Fruit fly (Drosophila melanogaster) whole organism, pupa: Measurements from ENCODE around the gene ProRS-m.

Experiments
- CG10348 ChIP-seq: fragments of 200-800 bp; sonication (Bioruptor generic); IDR thresholded peaks from 2 replicates; pipeline ENCODE4 v1.3.6; 2022; ENCODE audit warnings: missing biosample characterization, missing genetic modification characterization
- CG12605 ChIP-seq: fragments of 200-800 bp; sonication (Bioruptor generic); IDR thresholded peaks from 2 replicates; pipeline ENCODE4 v1.3.6; 2022; ENCODE audit warnings: missing biosample characterization, missing genetic modification characterization
- CG13204 ChIP-seq: fragments of 200-800 bp; sonication (Bioruptor generic); optimal IDR thresholded peaks from 2 replicates; lab custom pipeline; 2018; ENCODE audit warnings: missing biosample characterization, mild to moderate bottlenecking, missing genetic modification characterization, moderate library complexity
- CG14655 ChIP-seq: fragments of 200-800 bp; sonication (Bioruptor generic); optimal IDR thresholded peaks from 3 replicates; lab custom pipeline; 2017; ENCODE audit warnings: mild to moderate bottlenecking, missing biosample characterization, missing genetic modification reagents, missing genetic modification characterization
- CG15710 ChIP-seq: fragments of 200-800 bp; sonication (Bioruptor generic); optimal IDR thresholded peaks from 2 replicates; lab custom pipeline; 2018; ENCODE audit warnings: missing biosample characterization, mild to moderate bottlenecking, missing genetic modification characterization, moderate library complexity
- CG17806 ChIP-seq: fragments of 200-800 bp; sonication (Bioruptor generic); optimal IDR thresholded peaks from 2 replicates; lab custom pipeline; 2018; ENCODE audit warnings: missing biosample characterization, mild to moderate bottlenecking, missing genetic modification characterization, moderate library complexity
- CG32121 ChIP-seq: fragments of 200-800 bp; sonication (Bioruptor generic); IDR thresholded peaks from 2 replicates; pipeline ENCODE4 v1.3.6; 2022; ENCODE audit warnings: missing biosample characterization, missing genetic modification characterization
- CG34367 ChIP-seq: fragments of 200-800 bp; sonication (Bioruptor generic); optimal IDR thresholded peaks from 2 replicates; lab custom pipeline; 2018; ENCODE audit warnings: missing biosample characterization, mild to moderate bottlenecking, missing genetic modification characterization
- CG4496 ChIP-seq: fragments of 200-800 bp; sonication (Bioruptor generic); IDR thresholded peaks from 3 replicates; pipeline ENCODE4 v1.3.6; 2022; ENCODE audit warnings: missing biosample characterization, missing genetic modification characterization
- CG8159 ChIP-seq: fragments of 200-800 bp; sonication (Bioruptor generic); optimal IDR thresholded peaks from 3 replicates; lab custom pipeline; 2018; ENCODE audit warnings: missing biosample characterization, mild to moderate bottlenecking, missing genetic modification characterization, moderate library complexity
- CG8301 ChIP-seq: fragments of 200-800 bp; sonication (Bioruptor generic); optimal IDR thresholded peaks from 2 replicates; lab custom pipeline; 2018; ENCODE audit warnings: missing biosample characterization, mild to moderate bottlenecking, missing genetic modification characterization
- CG9948 ChIP-seq: fragments of 200-800 bp; sonication (Bioruptor generic); optimal IDR thresholded peaks from 2 replicates; lab custom pipeline; 2018; ENCODE audit warnings: missing biosample characterization, mild to moderate bottlenecking, missing genetic modification characterization, moderate library complexity
- D1 ChIP-seq: fragments of 200-800 bp; sonication (Bioruptor generic); optimal IDR thresholded peaks from 2 replicates; lab custom pipeline; 2018; ENCODE audit warnings: missing biosample characterization, mild to moderate bottlenecking, missing genetic modification characterization, moderate library complexity
- EcR ChIP-seq: fragments of 200-800 bp; sonication (Bioruptor generic); optimal IDR thresholded peaks from 3 replicates; lab custom pipeline; 2019; ENCODE audit warnings: missing biosample characterization, missing genetic modification characterization, mild to moderate bottlenecking, moderate library complexity, missing genetic modification reagents
- Ets98B ChIP-seq: fragments of 200-800 bp; sonication (Bioruptor generic); IDR thresholded peaks from 2 replicates; pipeline ENCODE4 v1.3.6; 2022; ENCODE audit warnings: missing biosample characterization, missing genetic modification characterization
- Pif1A ChIP-seq: fragments of 200-800 bp; sonication (Bioruptor generic); optimal IDR thresholded peaks from 3 replicates; lab custom pipeline; 2016; ENCODE audit warnings: missing biosample characterization, missing genetic modification characterization
- Pif1B ChIP-seq: fragments of 200-800 bp; sonication (Bioruptor generic); optimal IDR thresholded peaks from 3 replicates; lab custom pipeline; 2016; ENCODE audit warnings: missing biosample characterization, missing genetic modification characterization
- Snoo ChIP-seq: fragments of 200-800 bp; sonication (Bioruptor generic); optimal IDR thresholded peaks from 3 replicates; lab custom pipeline; 2017; ENCODE audit warnings: missing biosample characterization, mild to moderate bottlenecking, missing genetic modification characterization, inconsistent platforms
- fd96Ca ChIP-seq: fragments of 200-800 bp; sonication (Bioruptor generic); IDR thresholded peaks from 3 replicates; pipeline ENCODE4 v1.3.6; 2022; ENCODE audit warnings: missing biosample characterization, missing genetic modification characterization
- gl ChIP-seq: fragments of 200-800 bp; sonication (Bioruptor generic); optimal IDR thresholded peaks from 2 replicates; lab custom pipeline; 2018; ENCODE audit warnings: missing biosample characterization, mild to moderate bottlenecking, missing genetic modification characterization
- rn ChIP-seq: fragments of 200-800 bp; sonication (Bioruptor generic); IDR thresholded peaks from 2 replicates; pipeline ENCODE4 v1.3.6; 2022; ENCODE audit warnings: missing biosample characterization, missing genetic modification characterization

Gene ProRS-m

dm6 chr3L:2631406-2631805, 20.2 kb downstream of the ProRS-m start, which contains the start of the genes CG42245 and MEP-1:
Gene CG42245 (plus strand): TSS chr3L:2631715.
Gene MEP-1 (plus strand): TSS chr3L:2631715.
- TF ChIP-seq Ets98B (GFP tag; lab: Robert Waterston, UW) (no peak), Pif1B (GFP tag; lab: Kevin White, UChicago) (peak; percentile 61), CG15710 (peak; percentile 14), CG8301 (tag; lab: Kevin White, UChicago) (no peak), CG34367 (tag; lab: Kevin White, UChicago) (no peak), D1 (tag; lab: Kevin White, UChicago) (peak; percentile 20), rn (GFP tag; lab: Robert Waterston, UW) (no peak), fd96Ca (GFP tag; lab: Robert Waterston, UW) (no peak), CG8159 (peak; percentile 20), Snoo (peak; percentile 25), CG4496 (GFP tag; lab: Robert Waterston, UW) (peak; percentile 45; the same call in 2 of the 3 replicates), CG12605 (GFP tag; lab: Robert Waterston, UW) (no peak), EcR (GFP tag; lab: Kevin White, UChicago) (no peak), Pif1A (GFP tag; lab: Kevin White, UChicago) (peak; percentile 67), CG32121 (GFP tag; lab: Robert Waterston, UW) (no peak), CG9948 (no peak), CG17806 (peak; percentile 25), CG14655 (GFP tag; lab: Kevin White, UChicago) (no peak), CG10348 (GFP tag; lab: Robert Waterston, UW) (no peak), gl (tag; lab: Kevin White, UChicago) (no peak), CG13204 (GFP tag; lab: Kevin White, UChicago) (no peak)

dm6 chr3L:2629964-2630363, 21.7 kb downstream of the ProRS-m start, which contains the start of gene Pxn:
Gene Pxn (minus strand): TSS chr3L:2630064.
- TF ChIP-seq CG14655 (GFP tag; lab: Kevin White, UChicago) (no peak), EcR (GFP tag; lab: Kevin White, UChicago) (no peak), Ets98B (GFP tag; lab: Robert Waterston, UW) (0 out of 2 replicates have a peak, but pooled peaks have one; percentile 17), CG15710 (no peak), CG10348 (GFP tag; lab: Robert Waterston, UW) (no peak), Pif1A (GFP tag; lab: Kevin White, UChicago) (no peak), CG13204 (GFP tag; lab: Kevin White, UChicago) (no peak), CG8159 (no peak), rn (GFP tag; lab: Robert Waterston, UW) (no peak), CG17806 (no peak), CG12605 (GFP tag; lab: Robert Waterston, UW) (no peak), fd96Ca (GFP tag; lab: Robert Waterston, UW) (no peak), Snoo (no peak), CG32121 (GFP tag; lab: Robert Waterston, UW) (no peak), CG4496 (GFP tag; lab: Robert Waterston, UW) (peak; percentile 64), Pif1B (GFP tag; lab: Kevin White, UChicago) (no peak), CG8301 (tag; lab: Kevin White, UChicago) (no peak)

DNA sequence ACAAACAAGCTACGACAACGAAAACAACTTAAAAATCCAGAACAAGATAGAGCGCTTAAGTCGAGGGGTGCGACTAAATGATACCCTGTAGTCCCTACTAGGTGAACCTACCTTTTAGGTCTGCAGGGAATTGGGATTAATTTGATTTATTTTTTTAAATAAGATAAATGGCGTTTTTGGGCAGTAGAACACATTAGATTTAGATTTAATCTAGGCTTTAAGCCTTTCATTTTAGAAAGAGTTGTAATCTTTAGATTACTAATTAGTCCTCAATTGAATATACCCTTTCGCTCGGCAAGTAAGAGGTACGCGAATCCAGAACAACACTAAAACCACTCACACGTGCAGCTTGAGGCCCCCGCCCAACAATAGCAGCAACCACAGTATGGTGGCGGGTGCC, 37.4 kb downstream of the ProRS-m start:
- TF ChIP-seq CG9948, result peak; percentile 38
- TF ChIP-seq CG10348 (GFP tag; lab: Robert Waterston, UW), result no peak
- no peak for TF ChIP-seq D1 (tag; lab: Kevin White, UChicago)
- TF ChIP-seq CG8159, result peak; percentile 45
- no peak for TF ChIP-seq Pif1A (GFP tag; lab: Kevin White, UChicago)
- TF ChIP-seq CG15710, result peak; percentile 22
- peak; percentile 5 for TF ChIP-seq CG17806
- peak; percentile 52 for TF ChIP-seq CG14655 (GFP tag; lab: Kevin White, UChicago)
- TF ChIP-seq fd96Ca (GFP tag; lab: Robert Waterston, UW), result 0 out of 3 replicates have a peak, but pooled peaks have one; percentile 19
- TF ChIP-seq CG8301 (tag; lab: Kevin White, UChicago), result peak; percentile 20

DNA sequence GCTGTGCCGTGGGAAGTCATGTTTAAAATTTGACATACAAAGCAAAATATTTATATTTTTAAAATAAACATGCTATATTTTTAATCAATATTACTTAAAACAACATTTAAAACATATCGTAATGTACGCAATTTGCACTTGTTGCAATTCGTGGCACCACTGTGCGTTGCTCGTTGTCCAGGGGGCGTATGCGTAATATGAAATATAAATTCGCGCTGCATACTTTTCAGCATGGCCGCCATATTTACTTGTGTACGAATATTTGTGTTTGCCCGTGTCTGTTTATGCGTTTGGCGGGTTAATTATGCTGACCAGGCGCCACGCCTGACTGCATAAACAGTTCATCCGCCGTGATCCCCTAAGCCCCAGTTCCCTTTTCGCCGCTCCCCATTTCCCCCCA, 42.8 kb downstream of the ProRS-m start:
- TF ChIP-seq CG17806 (no peak), Ets98B (GFP tag; lab: Robert Waterston, UW) (no peak), Pif1B (GFP tag; lab: Kevin White, UChicago) (no peak), CG9948 (no peak), CG34367 (tag; lab: Kevin White, UChicago) (no peak)
- TF ChIP-seq, all 21 proteins: peak for 0
